Worm (Caenorhabditis elegans) whole organism, L2 larva: ENCODE data around the gene srbc-61.

Source experiments
- R02D3.7 ChIP-seq: fragments of 150-350 bp; optimal IDR thresholded peaks from 2 replicates; lab custom pipeline; 2014; ENCODE audit warnings: missing biosample characterization, missing genetic modification characterization
- ZK546.5 ChIP-seq: sonication (generic microtip); optimal IDR thresholded peaks from 2 replicates; lab custom pipeline; 2017; ENCODE audit warnings: missing biosample characterization, missing genetic modification characterization
- elt-3 ChIP-seq: sonication (generic microtip); optimal IDR thresholded peaks from 2 replicates; lab custom pipeline; 2017; ENCODE audit warnings: missing biosample characterization, missing genetic modification characterization
- lin-13 ChIP-seq: fragments of 150-350 bp; optimal IDR thresholded peaks from 2 replicates; lab custom pipeline; 2014; ENCODE audit warnings: missing biosample characterization, missing genetic modification reagents, missing genetic modification characterization
- lsy-2 ChIP-seq, 2 experiments: fragments of 150-350 bp in 1 of 2; sonication (generic microtip) in 1 of 2; optimal IDR thresholded peaks; 2 replicates each; lab custom pipeline; 2014 to 2017; ENCODE audit warnings: missing biosample characterization in 2 of 2, missing genetic modification characterization in 2 of 2
- unc-62 ChIP-seq: fragments of 150-350 bp; optimal IDR thresholded peaks from 2 replicates; lab custom pipeline; 2014; ENCODE audit warnings: missing biosample characterization, missing genetic modification reagents, missing genetic modification characterization
- zag-1 ChIP-seq: fragments of 150-350 bp; optimal IDR thresholded peaks from 2 replicates; lab custom pipeline; 2014; ENCODE audit warnings: missing biosample characterization, missing genetic modification characterization

- TF ChIP-seq unc-62 (GFP tag; lab: Kevin White, UChicago) (no peak), ZK546.5 (tag; lab: Kevin White, UChicago) (no peak), lin-13 (GFP tag; lab: Kevin White, UChicago) (no peak), zag-1 (tag; lab: Kevin White, UChicago) (no peak), lsy-2 (tag; optimal IDR thresholded peaks at IDR 0.05; lab: Kevin White, UChicago) (no peak), R02D3.7 (tag; lab: Kevin White, UChicago) (no peak), elt-3 (tag; lab: Kevin White, UChicago) (no peak)
Observed at ce11 chrV:17486034-17486433, 9.4 kb downstream of the srbc-61 start, which contains the start of gene scl-24.
